Fruit fly (Drosophila melanogaster) whole organism, embryonic: ENCODE data around the gene Prp5.

Source experiments
- B-H1 ChIP-seq: fragments of 200-800 bp; sonication (Bioruptor generic); IDR thresholded peaks from 3 replicates; pipeline ENCODE4 v1.3.6; 2022; ENCODE audit warnings: missing biosample characterization, missing genetic modification characterization
- Blimp-1 ChIP-seq: fragments of 200-800 bp; sonication (Bioruptor generic); optimal IDR thresholded peaks from 3 replicates; lab custom pipeline; 2018; ENCODE audit warnings: missing biosample characterization, missing genetic modification characterization, mild to moderate bottlenecking, moderate library complexity, missing genetic modification reagents
- CG10959 ChIP-seq: fragments of 200-800 bp; sonication (Bioruptor generic); IDR thresholded peaks from 2 replicates; pipeline ENCODE4 v1.3.6; 2022; ENCODE audit warnings: missing biosample characterization, missing genetic modification characterization
- CG11695 ChIP-seq: fragments of 200-800 bp; sonication (Bioruptor generic); IDR thresholded peaks from 3 replicates; pipeline ENCODE4 v1.3.6; 2022; ENCODE audit warnings: missing biosample characterization, missing genetic modification characterization
- CG12104 ChIP-seq: fragments of 200-800 bp; sonication (Bioruptor generic); optimal IDR thresholded peaks from 3 replicates; lab custom pipeline; 2016; ENCODE audit warnings: missing biosample characterization, missing genetic modification characterization
- CG12155 ChIP-seq: fragments of 200-800 bp; sonication (Bioruptor generic); optimal IDR thresholded peaks from 3 replicates; lab custom pipeline; 2016; ENCODE audit warnings: missing biosample characterization, missing genetic modification characterization
- CG12236 ChIP-seq: fragments of 200-800 bp; sonication (Bioruptor generic); optimal IDR thresholded peaks from 2 replicates; lab custom pipeline; 2016; ENCODE audit warnings: missing biosample characterization, missing genetic modification characterization
- CG1647 ChIP-seq: fragments of 200-800 bp; sonication (Bioruptor generic); optimal IDR thresholded peaks from 3 replicates; lab custom pipeline; 2016; ENCODE audit warnings: missing biosample characterization, missing genetic modification characterization
- CG16813 ChIP-seq: fragments of 200-800 bp; sonication (Bioruptor generic); IDR thresholded peaks from 3 replicates; pipeline ENCODE4 v1.3.6; 2022; ENCODE audit warnings: missing biosample characterization, missing genetic modification characterization; ENCODE audit not compliant: partially characterized antibody
- CG18262 ChIP-seq: fragments of 200-800 bp; optimal IDR thresholded peaks from 3 replicates; lab custom pipeline; 2019; ENCODE audit warnings: missing biosample characterization, mild to moderate bottlenecking, missing genetic modification characterization, moderate library complexity
- CG18599 ChIP-seq: fragments of 200-800 bp; sonication (Bioruptor generic); optimal IDR thresholded peaks from 3 replicates; lab custom pipeline; 2017; ENCODE audit warnings: missing biosample characterization, missing genetic modification characterization, mild to moderate bottlenecking, moderate library complexity, missing genetic modification reagents
- CG30020 ChIP-seq: fragments of 200-800 bp; optimal IDR thresholded peaks from 2 replicates; lab custom pipeline; 2019; ENCODE audit warnings: missing biosample characterization, mild to moderate bottlenecking, missing genetic modification characterization, moderate library complexity
- CG33557 ChIP-seq: fragments of 200-800 bp; sonication (Bioruptor generic); optimal IDR thresholded peaks from 2 replicates; lab custom pipeline; 2019; ENCODE audit warnings: missing biosample characterization, mild to moderate bottlenecking, missing genetic modification characterization, moderate library complexity
- CG34376 ChIP-seq: fragments of 200-800 bp; sonication (Bioruptor generic); optimal IDR thresholded peaks from 2 replicates; lab custom pipeline; 2018; ENCODE audit warnings: missing biosample characterization, mild to moderate bottlenecking, missing genetic modification characterization
- CG6272 ChIP-seq: fragments of 200-800 bp; sonication (Bioruptor generic); IDR thresholded peaks from 2 replicates; pipeline ENCODE4 v1.3.6; 2022; ENCODE audit warnings: missing biosample characterization, missing genetic modification characterization
- CG8089 ChIP-seq: fragments of 200-800 bp; sonication (Bioruptor generic); optimal IDR thresholded peaks from 3 replicates; lab custom pipeline; 2016; ENCODE audit warnings: missing biosample characterization, missing genetic modification characterization
- CG8388 ChIP-seq: fragments of 200-800 bp; sonication (Bioruptor generic); optimal IDR thresholded peaks from 2 replicates; lab custom pipeline; 2019; ENCODE audit warnings: missing biosample characterization, mild to moderate bottlenecking, missing genetic modification characterization, moderate library complexity
- Dad ChIP-seq: fragments of 200-800 bp; sonication (Bioruptor generic); optimal IDR thresholded peaks from 3 replicates; lab custom pipeline; 2016; ENCODE audit warnings: missing biosample characterization, missing genetic modification characterization
- Dp ChIP-seq: fragments of 200-800 bp; sonication (Bioruptor generic); optimal IDR thresholded peaks from 2 replicates; lab custom pipeline; 2018; ENCODE audit warnings: missing biosample characterization, mild to moderate bottlenecking, missing genetic modification characterization, moderate library complexity
- Drgx ChIP-seq: fragments of 200-800 bp; sonication (Bioruptor generic); IDR thresholded peaks from 2 replicates; pipeline ENCODE4 v1.3.6; 2022; ENCODE audit warnings: missing biosample characterization, missing genetic modification characterization
- HHEX ChIP-seq: fragments of 200-800 bp; sonication (Bioruptor generic); optimal IDR thresholded peaks from 3 replicates; lab custom pipeline; 2017; ENCODE audit warnings: missing biosample characterization, mild to moderate bottlenecking, missing genetic modification characterization, missing genetic modification reagents
- HLH4C ChIP-seq: fragments of 200-800 bp; sonication (Bioruptor generic); IDR thresholded peaks from 3 replicates; pipeline ENCODE4 v1.3.6; 2022; ENCODE audit warnings: missing biosample characterization, missing genetic modification characterization; ENCODE audit not compliant: partially characterized antibody
- Hr39 ChIP-seq: fragments of >200 bp; optimal IDR thresholded peaks from 2 replicates; lab custom pipeline; 2017
- MBD-R2 ChIP-seq: fragments of 200-800 bp; sonication (Bioruptor generic); IDR thresholded peaks from 2 replicates; pipeline ENCODE4 v1.3.6; 2022; ENCODE audit warnings: missing biosample characterization, missing genetic modification characterization
- MTF-1 ChIP-seq: fragments of 200-800 bp; sonication (Bioruptor generic); optimal IDR thresholded peaks from 2 replicates; lab custom pipeline; 2018; ENCODE audit warnings: missing biosample characterization, mild to moderate bottlenecking, missing genetic modification characterization, borderline replicate concordance
- Mrtf ChIP-seq: fragments of 200-800 bp; sonication (Bioruptor generic); IDR thresholded peaks from 3 replicates; pipeline ENCODE4 v1.3.6; 2022; ENCODE audit warnings: missing biosample characterization, missing genetic modification characterization
- Neu2 ChIP-seq: fragments of 200-800 bp; sonication (Bioruptor generic); optimal IDR thresholded peaks from 3 replicates; lab custom pipeline; 2016; ENCODE audit warnings: missing biosample characterization, missing genetic modification characterization, borderline replicate concordance
- Opbp ChIP-seq: fragments of 200-800 bp; sonication (Bioruptor generic); IDR thresholded peaks from 3 replicates; pipeline ENCODE4 v1.3.6; 2022; ENCODE audit warnings: missing biosample characterization, missing genetic modification characterization; ENCODE audit not compliant: partially characterized antibody
- amos ChIP-seq: fragments of 200-800 bp; sonication (Bioruptor generic); IDR thresholded peaks from 2 replicates; pipeline ENCODE4 v1.3.6; 2022; ENCODE audit warnings: missing biosample characterization, missing genetic modification characterization; ENCODE audit not compliant: partially characterized antibody
- ase ChIP-seq: fragments of 200-800 bp; sonication (Bioruptor generic); IDR thresholded peaks from 3 replicates; pipeline ENCODE4 v1.3.6; 2022; ENCODE audit warnings: missing biosample characterization, missing genetic modification characterization
- az2 ChIP-seq: fragments of 200-800 bp; sonication (Bioruptor generic); optimal IDR thresholded peaks from 3 replicates; lab custom pipeline; 2016; ENCODE audit warnings: missing biosample characterization, missing genetic modification characterization
- cad ChIP-seq: fragments of >200 bp; optimal IDR thresholded peaks from 2 replicates; lab custom pipeline; 2017; ENCODE audit warnings: missing biosample characterization, missing genetic modification characterization
- chm ChIP-seq: fragments of 200-800 bp; sonication (Bioruptor generic); IDR thresholded peaks from 2 replicates; pipeline ENCODE4 v1.3.6; 2022; ENCODE audit warnings: missing biosample characterization, missing genetic modification characterization
- exex ChIP-seq: fragments of 200-800 bp; sonication (Bioruptor generic); optimal IDR thresholded peaks from 4 replicates; lab custom pipeline; 2018; ENCODE audit warnings: missing biosample characterization, mild to moderate bottlenecking, missing genetic modification characterization, moderate library complexity
- eyg ChIP-seq: fragments of 200-800 bp; sonication (Bioruptor generic); optimal IDR thresholded peaks from 3 replicates; lab custom pipeline; 2016; ENCODE audit warnings: missing biosample characterization, missing genetic modification characterization
- gcm ChIP-seq: fragments of 200-800 bp; sonication (Bioruptor generic); optimal IDR thresholded peaks from 2 replicates; lab custom pipeline; 2019; ENCODE audit warnings: missing biosample characterization, mild to moderate bottlenecking, missing genetic modification characterization, moderate library complexity
- grau ChIP-seq: fragments of 200-800 bp; optimal IDR thresholded peaks from 3 replicates; lab custom pipeline; 2019; ENCODE audit warnings: missing biosample characterization, mild to moderate bottlenecking, missing genetic modification characterization, moderate library complexity
- ham ChIP-seq: fragments of 200-800 bp; sonication (Bioruptor generic); IDR thresholded peaks from 2 replicates; pipeline ENCODE4 v1.3.6; 2022; ENCODE audit warnings: missing biosample characterization, missing genetic modification characterization
- jumu ChIP-seq: fragments of 200-800 bp; sonication (Bioruptor generic); optimal IDR thresholded peaks from 3 replicates; lab custom pipeline; 2016; ENCODE audit warnings: missing biosample characterization, missing genetic modification characterization
- maf-S ChIP-seq: fragments of 200-800 bp; sonication (Bioruptor generic); optimal IDR thresholded peaks from 2 replicates; lab custom pipeline; 2016; ENCODE audit warnings: missing biosample characterization, missing genetic modification characterization
- nmo ChIP-seq: fragments of 200-800 bp; sonication (Bioruptor generic); optimal IDR thresholded peaks from 2 replicates; lab custom pipeline; 2018; ENCODE audit warnings: missing biosample characterization, mild to moderate bottlenecking, missing genetic modification characterization, moderate library complexity
- pb ChIP-seq: fragments of 200-800 bp; sonication (Bioruptor generic); optimal IDR thresholded peaks from 3 replicates; lab custom pipeline; 2016; ENCODE audit warnings: missing biosample characterization, missing genetic modification characterization
- pho ChIP-seq: fragments of 200-800 bp; sonication (Bioruptor generic); optimal IDR thresholded peaks from 2 replicates; lab custom pipeline; 2016; ENCODE audit warnings: missing biosample characterization, missing genetic modification characterization
- pros ChIP-seq: fragments of 200-800 bp; sonication (Bioruptor generic); optimal IDR thresholded peaks from 3 replicates; lab custom pipeline; 2019; ENCODE audit warnings: missing biosample characterization, mild to moderate bottlenecking, missing genetic modification characterization, moderate library complexity
- sens ChIP-seq: fragments of 200-800 bp; sonication (Bioruptor generic); peaks from one replicate; lab custom pipeline; 2016; ENCODE audit warnings: missing biosample characterization, missing genetic modification characterization
- so ChIP-seq: fragments of 200-800 bp; sonication (Bioruptor generic); IDR thresholded peaks from 3 replicates; pipeline ENCODE4 v1.3.6; 2022; ENCODE audit warnings: missing biosample characterization, missing genetic modification characterization
- sug ChIP-seq: fragments of 200-800 bp; optimal IDR thresholded peaks from 2 replicates; lab custom pipeline; 2019; ENCODE audit warnings: missing biosample characterization, mild to moderate bottlenecking, missing genetic modification characterization, moderate library complexity
- tap ChIP-seq: fragments of 200-800 bp; optimal IDR thresholded peaks from 3 replicates; lab custom pipeline; 2019; ENCODE audit warnings: missing biosample characterization, mild to moderate bottlenecking, missing genetic modification characterization, moderate library complexity
- twi ChIP-seq: fragments of 200-800 bp; optimal IDR thresholded peaks from 2 replicates; lab custom pipeline; 2019; ENCODE audit warnings: missing biosample characterization, mild to moderate bottlenecking, missing genetic modification characterization, moderate library complexity
- wek ChIP-seq: fragments of 200-800 bp; sonication (Bioruptor generic); optimal IDR thresholded peaks from 3 replicates; lab custom pipeline; 2018; ENCODE audit warnings: missing biosample characterization, mild to moderate bottlenecking, missing genetic modification characterization, moderate library complexity

The Prp5 gene

dm6 chrX:15323302-15323880 is 21.6 kb upstream of the Prp5 start (continued):
- peak; percentile 84 for TF ChIP-seq Dad
- peak; percentile 47 for TF ChIP-seq CG18262 (tag; lab: Kevin White, UChicago)
- TF ChIP-seq jumu (GFP tag; lab: Kevin White, UChicago), result peak; percentile 92
- peak; percentile 93 for TF ChIP-seq chm (GFP tag; lab: Robert Waterston, UW)
- TF ChIP-seq CG6272 (GFP tag; lab: Robert Waterston, UW), result peak; percentile 61
- peak; percentile 68 for TF ChIP-seq wek (GFP tag; lab: Kevin White, UChicago)
- peak; percentile 75 for TF ChIP-seq CG10959 (GFP tag; lab: Robert Waterston, UW)
- TF ChIP-seq CG34376, result peak; percentile 92
- peak; percentile 60 for TF ChIP-seq CG8089 (GFP tag; lab: Kevin White, UChicago)
- peak; percentile 93 for TF ChIP-seq sens (GFP tag; lab: Kevin White, UChicago)
- TF ChIP-seq grau, result peak; percentile 70
- TF ChIP-seq exex, result peak; percentile 51
- TF ChIP-seq B-H1 (GFP tag; lab: Robert Waterston, UW), result peak; percentile 80
- peak; percentile 75 for TF ChIP-seq maf-S (GFP tag; lab: Kevin White, UChicago)
- TF ChIP-seq twi (tag; lab: Kevin White, UChicago), result peak; percentile 66
- TF ChIP-seq CG30020 (tag; lab: Kevin White, UChicago), result no peak
- TF ChIP-seq pho (GFP tag; lab: Kevin White, UChicago), result peak; percentile 84
- peak; percentile 65 for TF ChIP-seq Blimp-1 (GFP tag; lab: Kevin White, UChicago)
- no peak for TF ChIP-seq Hr39 (lab: Kevin White, UChicago)
- peak; percentile 48; the same call in 1 of the 3 replicates for TF ChIP-seq CG11695 (GFP tag; lab: Robert Waterston, UW)
- TF ChIP-seq CG18599, result peak; percentile 88
- TF ChIP-seq CG33557 (GFP tag; lab: Kevin White, UChicago), result peak; percentile 36
- TF ChIP-seq Dp (GFP tag; lab: Kevin White, UChicago), result peak; percentile 26
- peak; percentile 95 for TF ChIP-seq MBD-R2
- peak; percentile 26 for TF ChIP-seq CG12104 (GFP tag; lab: Kevin White, UChicago)
- TF ChIP-seq pros, result peak; percentile 32
- TF ChIP-seq gcm (GFP tag; lab: Kevin White, UChicago), result peak; percentile 43
- peak; percentile 55; the same call in 2 of the 3 replicates for TF ChIP-seq Opbp (GFP tag; lab: Robert Waterston, UW)
- TF ChIP-seq nmo, result peak; percentile 63
- peak; percentile 79 for TF ChIP-seq pb (GFP tag; lab: Kevin White, UChicago)
- peak; percentile 87 for TF ChIP-seq MTF-1 (GFP tag; lab: Kevin White, UChicago)
- TF ChIP-seq tap, result peak; percentile 61
- TF ChIP-seq CG8388 (GFP tag; lab: Kevin White, UChicago), result peak; percentile 100
- TF ChIP-seq so (GFP tag; lab: Robert Waterston, UW), result peak; percentile 87
- TF ChIP-seq CG12236, result peak; percentile 36
- no peak for TF ChIP-seq cad
- TF ChIP-seq sug (tag; lab: Kevin White, UChicago), result peak; percentile 85
- no peak for TF ChIP-seq CG16813 (GFP tag; lab: Robert Waterston, UW)
- peak; percentile 82 for TF ChIP-seq CG1647
- peak; percentile 89 for TF ChIP-seq ase
- TF ChIP-seq Drgx (GFP tag; lab: Robert Waterston, UW), result peak; percentile 89
- peak; percentile 84 for TF ChIP-seq HHEX (GFP tag; lab: Kevin White, UChicago)
- no peak for TF ChIP-seq Neu2 (GFP tag; lab: Kevin White, UChicago)
- peak; percentile 65 for TF ChIP-seq eyg
- peak; percentile 48; the same call in 1 of the 2 replicates for TF ChIP-seq amos (GFP tag; lab: Robert Waterston, UW)
- TF ChIP-seq az2 (GFP tag; lab: Kevin White, UChicago), result peak; percentile 84
- TF ChIP-seq ham (GFP tag; lab: Robert Waterston, UW), result peak; percentile 68; the same call in 1 of the 2 replicates
- peak; percentile 79 for TF ChIP-seq CG12155 (GFP tag; lab: Kevin White, UChicago)
- peak; percentile 44; the same call in 1 of the 3 replicates for TF ChIP-seq HLH4C (GFP tag; lab: Robert Waterston, UW)
- peak; percentile 92 for TF ChIP-seq Mrtf (GFP tag; lab: Robert Waterston, UW)
